Worm (Caenorhabditis elegans): Measurements from ENCODE around the gene nop-1.
A peak's percentile ranks its signal among the peaks of the same experiment; 100 is the strongest.

nop-1 gene

DNA sequence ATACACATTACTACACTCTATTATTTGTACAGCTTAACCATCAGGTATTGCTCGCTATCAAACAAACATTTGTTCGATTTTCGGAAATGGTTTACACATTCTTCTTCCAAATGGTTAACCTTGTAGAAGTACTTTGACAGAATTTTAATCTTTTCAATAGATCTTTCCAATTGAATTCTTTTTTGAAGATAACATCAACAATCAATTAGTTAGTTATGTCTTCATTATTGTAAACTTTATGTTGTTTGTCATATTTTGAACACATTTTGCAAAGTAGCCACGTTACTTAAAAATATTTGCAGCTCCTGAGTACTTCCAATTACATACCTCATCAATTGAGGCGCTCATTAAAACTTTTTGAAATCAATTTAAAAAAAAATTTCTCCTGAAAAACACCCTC lies 6.8 kb downstream of the nop-1 start:
- TF ChIP-seq blmp-1 (tag; optimal IDR thresholded peaks at IDR 0.05; ENCODE audit: insufficient read depth) (no peak), ceh-16 (tag; optimal IDR thresholded peaks at IDR 0.05) (peak; percentile 87)

DNA sequence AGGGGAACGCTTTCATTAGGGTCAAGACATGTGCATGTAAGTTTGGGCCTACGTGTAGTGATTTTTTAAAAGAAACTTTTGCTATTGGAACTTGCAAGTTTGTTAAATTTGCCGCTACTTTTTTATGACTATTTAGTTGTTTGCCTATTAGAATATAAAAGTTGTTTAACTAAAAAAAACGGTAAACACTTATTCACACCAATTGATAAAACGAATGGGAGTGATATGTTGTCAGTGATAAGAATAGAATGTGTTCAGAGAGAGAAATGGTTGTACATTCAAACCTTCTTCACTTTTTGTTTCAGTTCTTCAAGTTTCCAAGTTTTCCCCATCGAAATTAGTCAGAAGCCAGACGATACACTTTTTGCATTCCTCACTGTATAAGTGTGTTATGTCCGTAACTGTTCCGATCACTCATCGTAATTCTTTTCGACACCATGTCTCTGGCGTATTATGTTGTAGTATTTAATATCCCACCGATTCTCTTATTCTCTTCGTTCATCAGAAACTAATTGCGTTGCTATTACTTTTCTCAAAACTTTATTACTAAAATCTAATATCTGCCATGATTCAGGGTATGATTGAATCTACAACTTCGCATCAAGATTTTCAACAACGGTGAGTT lies 7.4 kb downstream of the nop-1 start, which contains the start of gene dct-6:
dct-6 (plus strand) TSS at position 575 of the 625 bp plus-strand sequence.
- TF ChIP-seq fos-1 (tag; optimal IDR thresholded peaks at IDR 0.05): peak; percentile 79
- TF ChIP-seq aly-2 (tag; optimal IDR thresholded peaks at IDR 0.05): no peak
- no peak for TF ChIP-seq ceh-16 (tag; optimal IDR thresholded peaks at IDR 0.05)

DNA sequence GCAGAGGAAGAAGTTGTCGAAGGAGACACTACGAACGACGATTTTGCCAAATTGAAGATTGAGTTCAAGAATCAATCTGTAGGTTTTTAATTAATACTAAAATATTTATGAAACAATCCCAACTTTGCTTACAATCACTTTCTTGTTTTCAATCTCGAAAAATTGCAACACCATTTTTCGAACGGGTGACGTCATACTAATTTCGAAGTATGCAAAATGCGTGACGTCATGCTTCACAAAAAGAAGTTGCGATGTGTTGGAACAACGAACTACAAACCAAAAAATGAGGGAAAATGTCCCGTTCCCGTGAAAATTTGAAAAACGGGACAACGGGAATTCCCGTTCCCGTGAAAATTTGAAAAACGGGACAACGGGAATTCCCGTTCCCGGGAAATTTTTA lies 9.1 kb downstream of the nop-1 start:
- TF ChIP-seq lin-39 (tag; optimal IDR thresholded peaks at IDR 0.05) (no peak), F13H6.1 (tag; optimal IDR thresholded peaks at IDR 0.05) (no peak), mdl-1 (tag; optimal IDR thresholded peaks at IDR 0.05) (no peak), dmd-4 (tag; optimal IDR thresholded peaks at IDR 0.05) (no peak), alr-1 (tag; optimal IDR thresholded peaks at IDR 0.05) (no peak), aly-2 (tag; optimal IDR thresholded peaks at IDR 0.05) (no peak), unc-55 (GFP tag; optimal IDR thresholded peaks at IDR 0.05) (no peak), C34F6.9 (tag; optimal IDR thresholded peaks at IDR 0.05) (no peak), ama-1 (optimal IDR thresholded peaks at IDR 0.05) (no peak), unc-39 (tag; optimal IDR thresholded peaks at IDR 0.05) (no peak), lin-11 (tag; optimal IDR thresholded peaks at IDR 0.05) (no peak), nhr-12 (tag; optimal IDR thresholded peaks at IDR 0.05) (no peak), nhr-10 (tag; optimal IDR thresholded peaks at IDR 0.05) (no peak), mab-5 (tag; optimal IDR thresholded peaks at IDR 0.05) (no peak), nhr-23 (tag; optimal IDR thresholded peaks at IDR 0.05) (no peak), lsy-2 (tag; optimal IDR thresholded peaks at IDR 0.05) (no peak), ztf-11 (tag; optimal IDR thresholded peaks at IDR 0.05) (no peak), unc-62 (GFP tag; optimal IDR thresholded peaks at IDR 0.05) (no peak)

DNA sequence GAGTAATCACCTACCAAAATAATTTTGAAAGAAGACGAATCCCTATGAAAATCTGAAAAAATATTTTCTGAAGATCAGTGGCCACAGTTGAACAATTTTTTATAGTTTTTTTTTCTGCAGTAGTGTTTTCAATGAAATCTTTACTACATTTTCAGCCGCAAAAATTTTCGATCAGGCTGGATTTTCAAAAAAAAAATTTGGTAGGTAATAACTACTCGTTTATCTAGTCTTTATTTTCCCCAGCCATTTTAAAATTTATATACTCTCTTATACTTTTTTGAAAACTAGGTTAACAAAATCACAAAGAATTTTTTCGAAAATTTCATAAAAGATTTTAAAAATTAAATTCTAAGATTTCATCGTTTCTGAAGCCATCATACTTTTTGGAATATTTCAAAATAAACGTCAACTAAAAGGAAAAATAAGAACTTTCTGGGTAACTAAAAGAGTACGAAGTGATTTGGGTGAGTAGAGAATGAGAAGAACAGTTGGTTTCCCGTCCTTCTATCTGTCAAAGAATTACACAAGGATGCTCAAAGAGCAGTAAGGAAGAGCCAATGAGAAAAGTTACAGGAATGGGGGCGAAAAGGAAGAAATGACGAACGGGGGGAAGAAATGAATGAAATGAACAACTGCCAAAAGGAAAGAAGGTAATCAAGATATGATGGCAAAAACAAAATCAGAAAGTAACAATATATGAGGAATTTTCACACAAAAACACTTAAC lies 16.6 kb downstream of the nop-1 start, which contains the start of gene mlp-1:
mlp-1 (minus strand) TSS at position 51 of the 726 bp plus-strand sequence.
- TF ChIP-seq nhr-21 (tag; optimal IDR thresholded peaks at IDR 0.05) (no peak), unc-39 (tag; optimal IDR thresholded peaks at IDR 0.05) (no peak), lin-11 (tag; optimal IDR thresholded peaks at IDR 0.05) (no peak), mdl-1 (tag; optimal IDR thresholded peaks at IDR 0.05) (no peak), F13H6.1 (tag; optimal IDR thresholded peaks at IDR 0.05) (no peak), zag-1 (tag; optimal IDR thresholded peaks at IDR 0.05) (no peak), sem-4 (tag; optimal IDR thresholded peaks at IDR 0.05) (no peak), nhr-12 (tag; optimal IDR thresholded peaks at IDR 0.05) (no peak), peb-1 (tag; optimal IDR thresholded peaks at IDR 0.05) (no peak), snpc-4 (tag; optimal IDR thresholded peaks at IDR 0.05) (no peak), elt-1 (tag; optimal IDR thresholded peaks at IDR 0.05) (no peak), alr-1 (tag; optimal IDR thresholded peaks at IDR 0.05) (no peak), ztf-1 (GFP tag; conservative IDR thresholded peaks at IDR 0.05) (no peak)

DNA sequence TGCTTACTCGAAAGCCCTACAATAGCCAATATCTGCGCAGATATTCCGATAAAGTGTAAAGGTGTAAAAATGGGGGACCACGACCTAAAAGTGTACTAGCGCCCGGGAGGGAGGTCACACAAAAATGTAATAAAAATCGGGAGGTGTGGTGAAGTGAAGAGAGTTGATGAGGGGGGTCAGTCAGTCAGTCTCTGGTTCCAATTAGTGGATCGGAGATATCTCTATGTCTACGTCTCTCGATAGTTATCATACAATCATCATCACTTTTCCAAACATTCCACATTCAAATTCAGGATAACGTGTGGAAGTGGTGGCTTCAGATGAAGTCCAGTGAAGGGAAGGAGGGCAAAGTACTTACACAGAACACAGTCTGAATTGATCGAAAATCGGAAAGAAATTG lies 17.5 kb downstream of the nop-1 start:
- peak; percentile 4 for TF ChIP-seq nhr-129 (tag; optimal IDR thresholded peaks at IDR 0.05)
- no peak for TF ChIP-seq sma-3 (GFP tag; optimal IDR thresholded peaks at IDR 0.05)

DNA sequence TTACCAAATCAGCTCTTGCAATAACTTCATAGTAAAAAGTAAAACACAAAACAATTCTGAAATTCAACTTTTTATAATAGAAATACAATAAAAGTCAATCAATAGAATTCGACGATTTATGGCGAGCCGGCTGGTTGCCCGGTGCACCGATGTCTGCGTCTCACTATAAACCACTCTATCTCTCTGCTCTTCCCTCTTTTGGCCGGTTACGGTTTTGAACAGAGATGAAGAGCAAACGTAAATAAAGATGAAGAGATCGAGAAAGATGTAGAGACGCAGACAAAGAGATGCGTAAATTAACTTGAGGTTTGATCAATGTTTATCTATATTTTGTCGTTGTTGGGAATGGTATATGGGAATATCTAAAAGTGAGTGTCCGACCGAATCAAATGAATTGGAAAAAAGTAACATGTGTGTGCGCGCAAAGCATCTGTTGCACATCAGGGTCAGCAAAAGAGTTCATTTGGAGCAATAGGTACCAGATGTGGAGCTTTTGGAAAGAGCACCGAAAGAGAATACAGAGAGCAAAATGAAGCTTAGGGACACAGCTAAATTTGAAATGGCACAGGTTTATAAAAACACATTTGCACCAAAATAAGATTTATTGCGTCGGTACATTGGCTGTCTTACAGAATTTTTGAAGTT lies 21.9 kb downstream of the nop-1 start:
- TF ChIP-seq nhr-25 (tag; optimal IDR thresholded peaks at IDR 0.05) (no peak), F13H6.1 (tag; optimal IDR thresholded peaks at IDR 0.05) (peak; percentile 29), ztf-11 (tag; optimal IDR thresholded peaks at IDR 0.05) (no peak), nhr-21 (tag; optimal IDR thresholded peaks at IDR 0.05) (no peak), mab-5 (tag; optimal IDR thresholded peaks at IDR 0.05) (no peak), sma-9 (GFP tag; optimal IDR thresholded peaks at IDR 0.05) (peak; percentile 8), sma-9 (tag; optimal IDR thresholded peaks at IDR 0.05) (no peak)

Data from whole organism, L2 larva.